Fruit fly (Drosophila melanogaster): ENCODE data around the gene Gr10a.

DNA sequence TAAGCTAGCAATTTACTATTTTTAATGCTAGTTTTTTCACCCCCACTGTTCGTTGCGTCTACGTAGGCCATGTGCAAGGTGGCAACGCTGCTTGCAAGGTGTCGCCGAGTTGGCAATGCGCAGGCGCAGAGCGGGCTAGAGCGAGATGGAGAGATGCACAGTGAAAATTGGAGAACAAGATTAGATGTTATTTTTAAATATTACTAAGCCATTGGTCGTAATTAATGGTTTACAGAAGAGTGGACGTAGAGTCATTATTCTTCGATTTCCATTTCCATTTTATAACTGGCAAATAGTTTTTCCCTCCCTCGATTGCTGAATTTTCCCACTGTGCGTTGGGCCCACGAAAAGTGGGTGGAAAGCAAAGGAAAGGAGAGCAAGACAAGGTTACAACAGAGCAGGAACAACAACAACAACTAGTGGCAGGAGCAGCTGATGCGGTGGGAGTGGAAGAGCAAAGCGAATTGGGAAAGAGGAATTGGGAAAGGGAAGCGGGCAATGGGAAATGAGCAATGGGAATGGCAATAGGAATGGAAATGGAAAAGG lies 35.7 kb upstream of the Gr10a start:
- TF ChIP-seq CTCF (optimal IDR thresholded peaks at IDR 0.05) (no peak), CG8478 (optimal IDR thresholded peaks at IDR 0.05) (no peak)
